Fruit fly (Drosophila melanogaster) whole organism, prepupa: ENCODE measurements around the gene vers.

Source experiments
- Blimp-1 ChIP-seq: fragments of 200-800 bp; sonication (Bioruptor generic); optimal IDR thresholded peaks from 3 replicates; lab custom pipeline; 2017; ENCODE audit warnings: missing biosample characterization, missing genetic modification characterization, mild to moderate bottlenecking, moderate library complexity, missing genetic modification reagents
- CG10631 ChIP-seq: fragments of 200-800 bp; sonication (Bioruptor generic); optimal IDR thresholded peaks from 2 replicates; lab custom pipeline; 2016; ENCODE audit warnings: missing biosample characterization, missing genetic modification characterization
- CG6808 ChIP-seq: fragments of 200-800 bp; sonication (Bioruptor generic); optimal IDR thresholded peaks from 3 replicates; lab custom pipeline; 2017; ENCODE audit warnings: missing biosample characterization, missing genetic modification characterization, mild to moderate bottlenecking, moderate library complexity, missing genetic modification reagents
- Hr38 ChIP-seq: sonication (Bioruptor generic); optimal IDR thresholded peaks from 2 replicates; lab custom pipeline; 2016; ENCODE audit warnings: missing biosample characterization, missing genetic modification characterization
- Sox15 ChIP-seq: fragments of 200-800 bp; sonication (Bioruptor generic); optimal IDR thresholded peaks from 3 replicates; lab custom pipeline; 2016; ENCODE audit warnings: missing biosample characterization, missing genetic modification characterization
- topi ChIP-seq: fragments of 200-800 bp; sonication (Bioruptor generic); optimal IDR thresholded peaks from 3 replicates; lab custom pipeline; 2016; ENCODE audit warnings: missing biosample characterization, missing genetic modification characterization

DNA sequence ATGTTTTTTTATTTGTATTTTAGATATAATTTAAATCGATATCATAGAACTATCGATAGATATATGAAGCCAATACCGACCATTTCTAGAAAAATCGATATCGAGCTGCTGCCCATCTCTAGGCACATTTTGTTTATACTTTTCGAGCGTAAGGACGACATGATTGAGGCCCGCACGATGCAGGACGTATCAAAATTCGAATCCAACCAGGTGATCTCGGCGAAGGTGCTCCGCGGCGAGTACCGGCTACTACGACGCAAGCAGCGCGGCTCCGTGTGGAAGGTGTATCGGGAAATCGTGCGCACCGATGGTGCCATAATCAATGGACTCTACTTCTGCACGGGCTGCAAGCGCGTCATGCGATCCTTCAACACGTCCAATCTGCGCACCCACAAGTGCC is 2.3 kb downstream of the vers start, which contains the start of gene ssp:
- TF ChIP-seq Blimp-1 (no peak), CG10631 (no peak), Sox15 (GFP tag; lab: Kevin White, UChicago) (no peak), topi (no peak), Hr38 (GFP tag; lab: Kevin White, UChicago) (no peak), CG6808 (GFP tag; lab: Kevin White, UChicago) (no peak)
